Fruit fly (Drosophila melanogaster): ENCODE results near the gene RhoL.

- TF ChIP-seq insv (GFP tag; optimal IDR thresholded peaks at IDR 0.05) = no peak
- no peak for TF ChIP-seq dysf (GFP tag; IDR thresholded peaks at IDR 0.05)
- no peak for TF ChIP-seq CG8478 (optimal IDR thresholded peaks at IDR 0.05)
- TF ChIP-seq psq (GFP tag; optimal IDR thresholded peaks at IDR 0.05) = no peak
- no peak for TF ChIP-seq Hr39 (optimal IDR thresholded peaks at IDR 0.05)
- TF ChIP-seq abd-A (tag; optimal IDR thresholded peaks at IDR 0.05) = peak; percentile 95
- no peak for TF ChIP-seq CG4424 (GFP tag; optimal IDR thresholded peaks at IDR 0.05)
Observed at dm6 chr3R:9492100-9492499, 10.3 kb downstream of the RhoL start.
